Worm (Caenorhabditis elegans) whole organism, early embryonic: ENCODE measurements around the gene dlc-1.

Source experiments
- ama-1 ChIP-seq: fragments of 150-350 bp; optimal IDR thresholded peaks from 2 replicates; lab custom pipeline; 2014
- ets-7 ChIP-seq: sonication (generic microtip); optimal IDR thresholded peaks from 2 replicates; lab custom pipeline; 2016; ENCODE audit warnings: missing genotype, missing genetic modification characterization, missing compliant biosample characterization
- flt-1 ChIP-seq: fragments of 200-800 bp; sonication (Bioruptor generic); IDR thresholded peaks from 2 replicates; pipeline ENCODE4 v1.3.6; 2022; ENCODE audit warnings: missing genetic modification characterization, missing compliant biosample characterization
- hmg-4 ChIP-seq: fragments of 200-800 bp; sonication (Bioruptor generic); optimal IDR thresholded peaks from 2 replicates; lab custom pipeline; 2018; ENCODE audit warnings: mild to moderate bottlenecking, missing genetic modification characterization, missing compliant biosample characterization
- pes-1 ChIP-seq: fragments of 200-800 bp; sonication (Bioruptor generic); IDR thresholded peaks from 2 replicates; pipeline ENCODE4 v1.3.6; 2022; ENCODE audit warnings: missing genetic modification reagents, missing genetic modification characterization, missing compliant biosample characterization
- scrt-1 ChIP-seq: fragments of 200-800 bp; sonication (Bioruptor generic); IDR thresholded peaks from 2 replicates; pipeline ENCODE4 v1.3.6; 2022; ENCODE audit warnings: missing genetic modification characterization, missing compliant biosample characterization
- sea-1 ChIP-seq: fragments of 200-800 bp; sonication (Bioruptor generic); conservative IDR thresholded peaks from 2 replicates; pipeline ENCODE4 v1.3.6; 2022; ENCODE audit warnings: missing genetic modification characterization, missing compliant biosample characterization
- tbx-37 ChIP-seq: fragments of 200-800 bp; sonication (Bioruptor generic); conservative IDR thresholded peaks from 2 replicates; pipeline ENCODE4 v1.3.6; 2022; ENCODE audit warnings: missing genetic modification reagents, missing genetic modification characterization, missing compliant biosample characterization

DNA sequence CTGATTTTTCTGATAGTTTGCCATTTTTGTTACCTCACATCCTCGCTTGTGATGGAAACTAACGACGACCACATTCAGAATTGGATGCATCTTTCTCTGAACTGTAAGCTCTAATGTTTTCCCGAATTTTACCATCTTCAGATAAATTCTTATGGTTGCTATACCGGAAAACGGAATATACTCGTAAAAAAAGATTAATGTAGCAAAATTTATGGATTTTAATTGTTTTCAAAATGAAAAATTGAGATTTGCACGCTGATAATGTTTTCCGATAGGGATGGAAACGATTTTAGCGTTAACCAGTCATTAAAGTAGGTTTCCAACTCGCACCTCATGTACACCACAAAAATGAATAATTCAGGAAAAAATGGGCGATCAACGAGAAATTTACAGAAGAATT, 13.0 kb downstream of the dlc-1 start, which contains the start of gene T26A5.6:
- TF ChIP-seq ama-1 (lab: Kevin White, UChicago): no peak
- TF ChIP-seq flt-1 (GFP tag; lab: Robert Waterston, UW): no peak
- TF ChIP-seq ets-7 (tag; lab: Kevin White, UChicago): no peak
- TF ChIP-seq pes-1: no peak
- no peak for TF ChIP-seq scrt-1 (GFP tag; lab: Robert Waterston, UW)
- no peak for TF ChIP-seq sea-1 (GFP tag; lab: Robert Waterston, UW)
- no peak for TF ChIP-seq tbx-37 (GFP tag; lab: Robert Waterston, UW)
- TF ChIP-seq hmg-4: no peak
